Worm (Caenorhabditis elegans): Measurements from ENCODE around the gene T01H3.3.

Gene T01H3.3

ce11 chrII:7866081-7866480, 7.6 kb downstream of the T01H3.3 start:
- TF ChIP-seq nhr-28 (tag; optimal IDR thresholded peaks at IDR 0.05) (no peak), nhr-12 (tag; optimal IDR thresholded peaks at IDR 0.05) (no peak), egl-5 (tag; optimal IDR thresholded peaks at IDR 0.05) (no peak), elt-2 (tag; optimal IDR thresholded peaks at IDR 0.05) (no peak), mdl-1 (tag; optimal IDR thresholded peaks at IDR 0.05) (no peak), pqm-1 (tag; optimal IDR thresholded peaks at IDR 0.05) (no peak), lin-39 (tag; optimal IDR thresholded peaks at IDR 0.05) (no peak), unc-39 (tag; optimal IDR thresholded peaks at IDR 0.05) (no peak), daf-12 (tag; optimal IDR thresholded peaks at IDR 0.05) (no peak), ztf-4 (tag; optimal IDR thresholded peaks at IDR 0.05) (no peak), fos-1 (tag; optimal IDR thresholded peaks at IDR 0.05) (no peak), unc-62 (GFP tag; optimal IDR thresholded peaks at IDR 0.05) (no peak), ama-1 (optimal IDR thresholded peaks at IDR 0.05) (no peak), ceh-82 (tag; optimal IDR thresholded peaks at IDR 0.05) (no peak), nfya-1 (tag; optimal IDR thresholded peaks at IDR 0.05; ENCODE audit: insufficient read depth) (no peak), pha-4 (tag; optimal IDR thresholded peaks at IDR 0.05) (no peak), elt-1 (tag; optimal IDR thresholded peaks at IDR 0.05) (no peak), nhr-67 (tag; optimal IDR thresholded peaks at IDR 0.05) (no peak), lsy-12 (tag; optimal IDR thresholded peaks at IDR 0.05) (no peak)

DNA sequence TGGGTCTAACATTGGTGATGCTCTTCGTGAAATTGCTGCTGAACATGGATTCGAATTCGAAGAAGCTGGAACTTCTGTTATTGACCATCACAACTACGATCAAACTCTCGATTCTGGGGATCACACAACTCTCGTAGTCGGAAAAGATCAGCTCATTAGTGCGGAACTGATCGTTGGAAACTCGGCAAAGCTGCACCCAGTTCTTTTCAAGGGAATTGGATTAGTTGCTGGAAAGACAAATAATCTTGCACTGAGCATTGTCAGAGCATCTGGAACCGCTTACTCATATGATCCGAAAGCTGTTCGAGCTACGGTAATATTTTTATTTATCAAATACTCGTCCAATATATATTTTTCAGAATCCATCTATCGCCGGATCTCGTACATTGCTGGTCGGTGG, 8.8 kb downstream of the T01H3.3 start:
- TF ChIP-seq nhr-11 (tag; optimal IDR thresholded peaks at IDR 0.05), result no peak
- no peak for TF ChIP-seq tbx-2 (tag; optimal IDR thresholded peaks at IDR 0.05)
- no peak for TF ChIP-seq fkh-10 (GFP tag; optimal IDR thresholded peaks at IDR 0.05)
- TF ChIP-seq pqm-1 (tag; optimal IDR thresholded peaks at IDR 0.05), result no peak
- no peak for TF ChIP-seq skn-1 (tag; optimal IDR thresholded peaks at IDR 0.05)
- no peak for TF ChIP-seq R02D3.7 (tag; optimal IDR thresholded peaks at IDR 0.05)
- no peak for TF ChIP-seq ceh-28 (tag; optimal IDR thresholded peaks at IDR 0.05)
- TF ChIP-seq daf-12 (tag; optimal IDR thresholded peaks at IDR 0.05), result no peak
- no peak for TF ChIP-seq nfya-1 (tag; optimal IDR thresholded peaks at IDR 0.05; ENCODE audit: insufficient read depth)
- TF ChIP-seq unc-62 (GFP tag; optimal IDR thresholded peaks at IDR 0.05), result no peak
- TF ChIP-seq zag-1 (tag; optimal IDR thresholded peaks at IDR 0.05), result no peak
- TF ChIP-seq aly-2 (tag; optimal IDR thresholded peaks at IDR 0.05), result no peak
- TF ChIP-seq mml-1 (tag; optimal IDR thresholded peaks at IDR 0.05), result no peak
- TF ChIP-seq egl-5 (tag; optimal IDR thresholded peaks at IDR 0.05), result no peak
- TF ChIP-seq nhr-77 (tag; optimal IDR thresholded peaks at IDR 0.05), result no peak
- no peak for TF ChIP-seq fkh-2 (tag; optimal IDR thresholded peaks at IDR 0.05)
- no peak for TF ChIP-seq nhr-23 (tag; optimal IDR thresholded peaks at IDR 0.05)
- no peak for TF ChIP-seq nhr-12 (tag; optimal IDR thresholded peaks at IDR 0.05)
- TF ChIP-seq ceh-9 (tag; optimal IDR thresholded peaks at IDR 0.05), result no peak
- no peak for TF ChIP-seq ceh-16 (tag; optimal IDR thresholded peaks at IDR 0.05)

ce11 chrII:7864207-7864606, 9.5 kb downstream of the T01H3.3 start, which contains the start of gene ostb-1:
TSS of gene ostb-1 (plus strand) at chrII:7864507.
- TF ChIP-seq hmg-11 (tag; optimal IDR thresholded peaks at IDR 0.05) (no peak), tbx-2 (tag; optimal IDR thresholded peaks at IDR 0.05) (no peak), nfya-1 (tag; optimal IDR thresholded peaks at IDR 0.05; ENCODE audit: insufficient read depth) (peak; percentile 81), pha-4 (tag; optimal IDR thresholded peaks at IDR 0.05) (peak; percentile 56)

DNA sequence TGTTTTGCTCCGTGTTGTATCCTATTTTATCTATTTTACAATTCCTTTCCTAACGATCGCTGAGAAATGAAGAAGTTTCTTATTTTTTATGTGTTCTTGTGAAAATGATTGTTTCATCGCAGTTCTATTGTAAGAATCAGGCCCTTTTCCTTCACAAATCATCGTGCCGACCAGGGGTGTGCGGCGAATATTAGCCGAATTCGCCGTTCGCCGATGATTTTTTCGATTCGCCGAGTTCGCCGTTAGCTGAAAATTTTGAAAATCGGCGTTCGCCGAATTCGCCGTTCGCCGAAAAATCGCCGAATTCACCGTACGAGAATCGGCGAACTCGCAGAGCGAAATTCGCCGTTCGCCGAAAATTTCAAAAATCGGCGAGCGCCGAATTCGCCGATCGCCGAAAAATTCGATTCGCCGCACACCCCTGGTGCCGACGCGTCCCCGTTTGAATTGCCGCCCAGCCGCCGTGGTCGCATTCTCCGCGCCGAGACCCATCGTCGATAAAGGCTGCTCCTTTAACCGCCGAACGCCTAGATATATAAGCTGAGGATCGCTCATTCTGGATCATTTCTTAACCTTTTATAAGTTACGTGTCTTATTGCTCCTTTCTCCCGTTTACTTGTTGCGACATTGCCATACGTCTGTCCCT, 10.1 kb downstream of the T01H3.3 start:
- TF ChIP-seq daf-12 (tag; optimal IDR thresholded peaks at IDR 0.05) (no peak), lin-15B (tag; optimal IDR thresholded peaks at IDR 0.05) (peak; percentile 48)

DNA sequence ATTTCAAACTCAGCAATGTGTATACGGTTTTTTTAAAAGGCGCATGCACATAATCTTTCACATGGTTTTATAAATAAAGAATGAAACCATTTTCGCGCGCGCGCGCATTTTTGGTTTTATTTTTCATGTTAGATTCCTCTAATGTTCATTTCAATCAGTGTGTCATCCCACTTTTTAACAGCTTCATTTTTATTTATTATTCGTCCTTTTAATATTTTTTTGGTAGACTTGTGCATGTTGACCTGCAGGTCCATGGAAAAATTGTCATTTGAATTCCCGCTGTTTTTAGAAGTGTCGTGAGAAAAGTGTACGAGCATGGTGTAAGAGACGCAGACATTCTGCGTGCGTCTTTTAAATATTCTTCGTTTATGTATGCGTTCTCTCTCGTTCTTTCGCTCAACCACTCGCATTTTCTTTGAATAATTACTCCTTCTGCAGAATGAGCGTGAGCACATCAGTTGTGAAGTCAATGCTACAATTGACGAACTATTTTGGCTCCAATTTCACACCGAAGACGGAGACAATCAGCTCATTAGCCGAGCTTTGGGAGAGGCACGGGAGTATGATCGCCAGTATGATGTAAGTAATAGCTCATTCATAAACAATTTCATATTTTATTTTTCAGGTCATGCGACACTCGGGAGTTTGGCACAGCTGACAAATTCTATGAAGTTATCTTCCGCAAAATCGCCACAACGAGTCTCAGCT, 13.3 kb downstream of the T01H3.3 start, which contains the start of gene lin-5:
lin-5 (plus strand) TSS at position 354 of the 708 bp plus-strand sequence.
- TF ChIP-seq hmg-11 (tag; optimal IDR thresholded peaks at IDR 0.05) (peak; percentile 57), nhr-43 (tag; optimal IDR thresholded peaks at IDR 0.05; ENCODE audit: poor library complexity, severe bottlenecking) (no peak), lin-15B (tag; optimal IDR thresholded peaks at IDR 0.05) (peak; percentile 79), pha-4 (tag; optimal IDR thresholded peaks at IDR 0.05) (peak; percentile 57), unc-62 (GFP tag; optimal IDR thresholded peaks at IDR 0.05) (no peak), nhr-67 (tag; optimal IDR thresholded peaks at IDR 0.05) (no peak), nhr-25 (tag; optimal IDR thresholded peaks at IDR 0.05) (peak; percentile 19), lin-39 (tag; optimal IDR thresholded peaks at IDR 0.05) (peak; percentile 64), pqm-1 (tag; optimal IDR thresholded peaks at IDR 0.05) (no peak), nfya-1 (tag; optimal IDR thresholded peaks at IDR 0.05; ENCODE audit: insufficient read depth) (peak; percentile 67), nhr-12 (tag; optimal IDR thresholded peaks at IDR 0.05) (no peak), egl-5 (tag; optimal IDR thresholded peaks at IDR 0.05) (peak; percentile 54), elt-2 (tag; optimal IDR thresholded peaks at IDR 0.05) (peak; percentile 5), snpc-4 (tag; optimal IDR thresholded peaks at IDR 0.05) (peak; percentile 59)

Data from whole organism, L3 larva.